Worm (Caenorhabditis elegans): ENCODE data around the gene T06D8.2.

ce11 chrII:11270829-11271228 lies 44.4 kb downstream of the T06D8.2 start:
- TF ChIP-seq nhr-237 (tag; optimal IDR thresholded peaks at IDR 0.05) (no peak), egl-27 (tag; optimal IDR thresholded peaks at IDR 0.05) (no peak), daf-12 (tag; optimal IDR thresholded peaks at IDR 0.05) (no peak), lim-7 (GFP tag; IDR thresholded peaks at IDR 0.05) (no peak), php-3 (GFP tag; IDR thresholded peaks at IDR 0.05) (no peak), fos-1 (tag; optimal IDR thresholded peaks at IDR 0.05) (no peak), unc-39 (tag; optimal IDR thresholded peaks at IDR 0.05) (no peak), zag-1 (tag; optimal IDR thresholded peaks at IDR 0.05) (no peak), lin-13 (GFP tag; optimal IDR thresholded peaks at IDR 0.05) (no peak), hlh-30 (tag; optimal IDR thresholded peaks at IDR 0.05; ENCODE audit: insufficient read depth) (no peak), lin-1 (GFP tag; IDR thresholded peaks at IDR 0.05) (no peak), ama-1 (optimal IDR thresholded peaks at IDR 0.05) (no peak), dve-1 (tag; optimal IDR thresholded peaks at IDR 0.05; ENCODE audit: insufficient read depth) (no peak)
